Worm (Caenorhabditis elegans) whole organism, early embryonic: ENCODE measurements around the gene nucl-1.

Source experiments
- B0310.2 ChIP-seq: sonication (generic microtip); optimal IDR thresholded peaks from 2 replicates; lab custom pipeline; 2016; ENCODE audit warnings: mild to moderate bottlenecking, missing genetic modification characterization, missing compliant biosample characterization
- F13C5.2 ChIP-seq: sonication (generic microtip); optimal IDR thresholded peaks from 2 replicates; lab custom pipeline; 2017; ENCODE audit warnings: mild to moderate bottlenecking, missing genetic modification characterization, inconsistent platforms, missing compliant biosample characterization
- aly-1 ChIP-seq: sonication (generic microtip); optimal IDR thresholded peaks from 2 replicates; lab custom pipeline; 2016; ENCODE audit warnings: missing genetic modification characterization, missing compliant biosample characterization
- ama-1 ChIP-seq: fragments of 150-350 bp; optimal IDR thresholded peaks from 2 replicates; lab custom pipeline; 2014
- ceh-13 ChIP-seq: fragments of 200-800 bp; sonication (Bioruptor generic); optimal IDR thresholded peaks from 2 replicates; lab custom pipeline; 2018; ENCODE audit warnings: mild to moderate bottlenecking, missing genetic modification characterization, missing compliant biosample characterization
- ceh-36 ChIP-seq: sonication (generic microtip); optimal IDR thresholded peaks from 2 replicates; lab custom pipeline; 2016; ENCODE audit warnings: missing genetic modification characterization, inconsistent platforms, missing compliant biosample characterization
- ets-7 ChIP-seq: sonication (generic microtip); optimal IDR thresholded peaks from 2 replicates; lab custom pipeline; 2016; ENCODE audit warnings: missing genotype, missing genetic modification characterization, missing compliant biosample characterization
- hmbx-1 ChIP-seq: sonication (generic microtip); optimal IDR thresholded peaks from 2 replicates; lab custom pipeline; 2016; ENCODE audit warnings: mild to moderate bottlenecking, missing genetic modification characterization, missing compliant biosample characterization
- hmg-4 ChIP-seq: fragments of 200-800 bp; sonication (Bioruptor generic); optimal IDR thresholded peaks from 2 replicates; lab custom pipeline; 2018; ENCODE audit warnings: mild to moderate bottlenecking, missing genetic modification characterization, missing compliant biosample characterization
- hnd-1 ChIP-seq: sonication (generic microtip); optimal IDR thresholded peaks from 2 replicates; lab custom pipeline; 2016; ENCODE audit warnings: missing genetic modification characterization, missing compliant biosample characterization
- pes-1 ChIP-seq: fragments of 200-800 bp; sonication (Bioruptor generic); IDR thresholded peaks from 2 replicates; pipeline ENCODE4 v1.3.6; 2022; ENCODE audit warnings: missing genetic modification reagents, missing genetic modification characterization, missing compliant biosample characterization
- scrt-1 ChIP-seq: fragments of 200-800 bp; sonication (Bioruptor generic); IDR thresholded peaks from 2 replicates; pipeline ENCODE4 v1.3.6; 2022; ENCODE audit warnings: missing genetic modification characterization, missing compliant biosample characterization
- sea-1 ChIP-seq: fragments of 200-800 bp; sonication (Bioruptor generic); conservative IDR thresholded peaks from 2 replicates; pipeline ENCODE4 v1.3.6; 2022; ENCODE audit warnings: missing genetic modification characterization, missing compliant biosample characterization
- tbx-11 ChIP-seq: fragments of 200-800 bp; sonication (Bioruptor generic); IDR thresholded peaks from 2 replicates; pipeline ENCODE4 v1.3.6; 2022; ENCODE audit warnings: missing genetic modification characterization, missing compliant biosample characterization

- TF ChIP-seq ama-1 (lab: Kevin White, UChicago) (no peak), sea-1 (GFP tag; lab: Robert Waterston, UW) (no peak), hnd-1 (tag; lab: Kevin White, UChicago) (no peak), aly-1 (tag; lab: Kevin White, UChicago) (no peak), ceh-36 (tag; lab: Kevin White, UChicago) (no peak), hmg-4 (no peak), B0310.2 (tag; lab: Kevin White, UChicago) (no peak), F13C5.2 (tag; lab: Kevin White, UChicago) (no peak), hmbx-1 (tag; lab: Kevin White, UChicago) (no peak), pes-1 (GFP tag; lab: Robert Waterston, UW) (no peak), tbx-11 (no peak), scrt-1 (GFP tag; lab: Robert Waterston, UW) (no peak), ceh-13 (GFP tag; lab: Kevin White, UChicago) (no peak), ets-7 (no peak)
Measured at ce11 chrIV:8254193-8254592, 35.1 kb downstream of the nucl-1 start.
